Worm (Caenorhabditis elegans): ENCODE measurements around the gene mab-9.

DNA sequence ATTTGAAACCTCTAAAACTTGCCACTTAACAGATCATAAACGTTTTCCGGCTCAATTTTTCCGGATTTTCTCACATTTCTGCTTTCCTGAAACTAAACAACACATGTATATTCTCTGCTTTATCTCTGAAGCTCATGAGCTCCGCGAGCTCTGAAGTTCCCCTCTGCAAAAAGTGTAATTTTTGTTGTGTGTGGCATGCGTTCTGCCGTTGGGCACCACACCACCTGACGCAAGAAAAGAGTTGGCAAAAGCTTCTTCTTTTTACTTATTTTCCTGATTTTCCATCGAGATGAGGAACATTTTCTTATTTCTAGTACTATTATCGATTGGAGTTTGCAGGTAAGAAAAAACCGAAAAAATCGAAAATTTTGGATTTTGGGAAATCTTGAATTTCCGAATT is 10.6 kb downstream of the mab-9 start, which contains the start of gene lgc-34:
- TF ChIP-seq lsy-2 (tag; optimal IDR thresholded peaks at IDR 0.05), result no peak
- TF ChIP-seq ztf-11 (tag; optimal IDR thresholded peaks at IDR 0.05), result no peak
- no peak for TF ChIP-seq elt-3 (tag; optimal IDR thresholded peaks at IDR 0.05)
- no peak for TF ChIP-seq pha-4 (tag; optimal IDR thresholded peaks at IDR 0.05)
- TF ChIP-seq blmp-1 (tag; optimal IDR thresholded peaks at IDR 0.05), result no peak
- no peak for TF ChIP-seq mab-5 (tag; optimal IDR thresholded peaks at IDR 0.05)
